Fruit fly (Drosophila melanogaster) whole organism, embryonic: Measurements from ENCODE around the gene nAChRalpha6.
A peak's percentile ranks its signal among the peaks of the same experiment; 100 is the strongest.

Experiments used
- CG11456 ChIP-seq: fragments of 200-800 bp; sonication (Bioruptor generic); IDR thresholded peaks from 3 replicates; pipeline ENCODE4 v1.3.6; 2022; ENCODE audit warnings: missing biosample characterization, missing genetic modification characterization
- CG11504 ChIP-seq: fragments of 200-800 bp; sonication (Bioruptor generic); optimal IDR thresholded peaks from 3 replicates; lab custom pipeline; 2019; ENCODE audit warnings: missing biosample characterization, mild to moderate bottlenecking, missing genetic modification characterization, moderate library complexity
- CG1233 ChIP-seq: fragments of 200-800 bp; sonication (Bioruptor generic); optimal IDR thresholded peaks from 4 replicates; lab custom pipeline; 2018; ENCODE audit warnings: missing biosample characterization, mild to moderate bottlenecking, missing genetic modification characterization
- CG13123 ChIP-seq: fragments of 200-800 bp; sonication (Bioruptor generic); optimal IDR thresholded peaks from 2 replicates; lab custom pipeline; 2016; ENCODE audit warnings: missing biosample characterization, missing genetic modification characterization
- CG14441 ChIP-seq: fragments of 200-800 bp; sonication (Bioruptor generic); IDR thresholded peaks from 2 replicates; pipeline ENCODE4 v1.3.6; 2022; ENCODE audit warnings: missing biosample characterization, missing genetic modification characterization
- CG15011 ChIP-seq: fragments of 200-800 bp; sonication (Bioruptor generic); optimal IDR thresholded peaks from 3 replicates; lab custom pipeline; 2018; ENCODE audit warnings: missing biosample characterization, mild to moderate bottlenecking, missing genetic modification characterization
- CG3281 ChIP-seq: fragments of 200-800 bp; sonication (Bioruptor generic); optimal IDR thresholded peaks from 3 replicates; lab custom pipeline; 2017; ENCODE audit warnings: missing biosample characterization, mild to moderate bottlenecking, missing genetic modification characterization
- CG7987 ChIP-seq: fragments of 200-800 bp; sonication (Bioruptor generic); optimal IDR thresholded peaks from 2 replicates; lab custom pipeline; 2018; ENCODE audit warnings: missing biosample characterization, mild to moderate bottlenecking, missing genetic modification characterization, moderate library complexity
- CG8359 ChIP-seq: fragments of 200-800 bp; sonication (Bioruptor generic); optimal IDR thresholded peaks from 2 replicates; lab custom pipeline; 2017; ENCODE audit warnings: missing biosample characterization, mild to moderate bottlenecking, missing genetic modification characterization, borderline replicate concordance
- CG8765 ChIP-seq: fragments of 200-800 bp; sonication (Bioruptor generic); IDR thresholded peaks from 2 replicates; pipeline ENCODE4 v1.3.6; 2022; ENCODE audit warnings: missing biosample characterization, missing genetic modification characterization
- CG8924 ChIP-seq: fragments of 200-800 bp; optimal IDR thresholded peaks from 3 replicates; lab custom pipeline; 2019; ENCODE audit warnings: missing biosample characterization, mild to moderate bottlenecking, missing genetic modification characterization, moderate library complexity
- CG9437 ChIP-seq: fragments of 200-800 bp; sonication (Bioruptor generic); optimal IDR thresholded peaks from 2 replicates; lab custom pipeline; 2018; ENCODE audit warnings: missing biosample characterization, mild to moderate bottlenecking, missing genetic modification characterization
- CrebB ChIP-seq: fragments of 200-800 bp; sonication (Bioruptor generic); optimal IDR thresholded peaks from 3 replicates; lab custom pipeline; 2018; ENCODE audit warnings: missing biosample characterization, mild to moderate bottlenecking, missing genetic modification characterization
- Ets65A ChIP-seq: fragments of 200-800 bp; sonication (Bioruptor generic); peaks from one replicate; lab custom pipeline; 2016; ENCODE audit warnings: missing biosample characterization, missing genetic modification characterization
- Fer1 ChIP-seq: fragments of 200-800 bp; sonication (Bioruptor generic); optimal IDR thresholded peaks from 2 replicates; lab custom pipeline; 2017; ENCODE audit warnings: missing biosample characterization, mild to moderate bottlenecking, missing genetic modification characterization
- H2.0 ChIP-seq: fragments of 200-800 bp; sonication (Bioruptor generic); IDR thresholded peaks from 2 replicates; pipeline ENCODE4 v1.3.6; 2022; ENCODE audit warnings: missing biosample characterization, missing genetic modification characterization
- Med ChIP-seq: fragments of 200-800 bp; sonication (Bioruptor generic); peaks from one replicate; lab custom pipeline; 2016; ENCODE audit warnings: missing biosample characterization, missing genetic modification characterization, mild to moderate bottlenecking, inconsistent platforms, moderate library complexity
- NFAT ChIP-seq: fragments of 200-800 bp; sonication (Bioruptor generic); IDR thresholded peaks from 2 replicates; pipeline ENCODE4 v1.3.6; 2022; ENCODE audit warnings: missing biosample characterization, missing genetic modification characterization
- Nf-YB ChIP-seq: fragments of 200-800 bp; sonication (Bioruptor generic); optimal IDR thresholded peaks from 3 replicates; lab custom pipeline; 2019; ENCODE audit warnings: missing biosample characterization, mild to moderate bottlenecking, missing genetic modification characterization, moderate library complexity
- NfI ChIP-seq: fragments of 200-800 bp; sonication (Bioruptor generic); optimal IDR thresholded peaks from 3 replicates; lab custom pipeline; 2018; ENCODE audit warnings: missing biosample characterization, mild to moderate bottlenecking, missing genetic modification characterization, moderate library complexity
- Xrp1 ChIP-seq: fragments of 200-800 bp; sonication (Bioruptor generic); IDR thresholded peaks from 2 replicates; pipeline ENCODE4 v1.3.6; 2022; ENCODE audit warnings: missing biosample characterization, missing genetic modification characterization
- abd-A ChIP-seq: fragments of 200-800 bp; sonication (Bioruptor generic); optimal IDR thresholded peaks from 3 replicates; lab custom pipeline; 2019; ENCODE audit warnings: missing biosample characterization, mild to moderate bottlenecking, missing genetic modification characterization, moderate library complexity
- ara ChIP-seq: fragments of 200-800 bp; sonication (Bioruptor generic); IDR thresholded peaks from 2 replicates; pipeline ENCODE4 v1.3.6; 2022; ENCODE audit warnings: missing biosample characterization, missing genetic modification characterization
- ase ChIP-seq: fragments of 200-800 bp; sonication (Bioruptor generic); IDR thresholded peaks from 3 replicates; pipeline ENCODE4 v1.3.6; 2022; ENCODE audit warnings: missing biosample characterization, missing genetic modification characterization
- ato ChIP-seq: fragments of 200-800 bp; sonication (Bioruptor generic); IDR thresholded peaks from 2 replicates; pipeline ENCODE4 v1.3.6; 2022; ENCODE audit warnings: missing biosample characterization, missing genetic modification characterization; ENCODE audit not compliant: partially characterized antibody
- bigmax ChIP-seq: fragments of 200-800 bp; sonication (Bioruptor generic); optimal IDR thresholded peaks from 2 replicates; lab custom pipeline; 2018; ENCODE audit warnings: missing biosample characterization, mild to moderate bottlenecking, missing genetic modification characterization
- cg ChIP-seq: fragments of 200-800 bp; sonication (Bioruptor generic); optimal IDR thresholded peaks from 3 replicates; lab custom pipeline; 2019; ENCODE audit warnings: missing biosample characterization, mild to moderate bottlenecking, missing genetic modification characterization, moderate library complexity
- crol ChIP-seq: fragments of 200-800 bp; sonication (Bioruptor generic); IDR thresholded peaks from 2 replicates; pipeline ENCODE4 v1.3.6; 2022; ENCODE audit warnings: missing biosample characterization, missing genetic modification characterization
- dm ChIP-seq: fragments of 200-800 bp; sonication (Bioruptor generic); optimal IDR thresholded peaks from 3 replicates; lab custom pipeline; 2016; ENCODE audit warnings: missing biosample characterization, missing genetic modification characterization
- fu2 ChIP-seq: fragments of 200-800 bp; sonication (Bioruptor generic); optimal IDR thresholded peaks from 2 replicates; lab custom pipeline; 2016; ENCODE audit warnings: missing biosample characterization, missing genetic modification characterization
- grau ChIP-seq: fragments of 200-800 bp; optimal IDR thresholded peaks from 3 replicates; lab custom pipeline; 2019; ENCODE audit warnings: missing biosample characterization, mild to moderate bottlenecking, missing genetic modification characterization, moderate library complexity
- hkb ChIP-seq, 2 experiments: fragments of 200-800 bp in 1 of 2; fragments of >200 bp in 1 of 2; sonication (Bioruptor generic) in 1 of 2; IDR thresholded peaks in 1 of 2; optimal IDR thresholded peaks in 1 of 2; 2 replicates each; pipeline versions ENCODE4 v1.3.6 to Lab custom; 2017 to 2022; ENCODE audit warnings: missing biosample characterization in 1 of 2, missing genetic modification characterization in 1 of 2
- kni ChIP-seq: fragments of 200-800 bp; sonication (Bioruptor generic); optimal IDR thresholded peaks from 3 replicates; lab custom pipeline; 2017; ENCODE audit warnings: mild to moderate bottlenecking, missing biosample characterization, missing genetic modification reagents, missing genetic modification characterization
- lab ChIP-seq: fragments of 200-800 bp; sonication (Bioruptor generic); optimal IDR thresholded peaks from 3 replicates; lab custom pipeline; 2017; ENCODE audit warnings: missing biosample characterization, missing genetic modification characterization, mild to moderate bottlenecking, moderate library complexity, missing genetic modification reagents
- lilli ChIP-seq: fragments of 200-800 bp; sonication (Bioruptor generic); optimal IDR thresholded peaks from 3 replicates; lab custom pipeline; 2016; ENCODE audit warnings: missing biosample characterization, missing genetic modification characterization
- nom ChIP-seq: fragments of 200-800 bp; sonication (Bioruptor generic); optimal IDR thresholded peaks from 2 replicates; lab custom pipeline; 2017; ENCODE audit warnings: missing biosample characterization, missing genetic modification characterization, mild to moderate bottlenecking, moderate library complexity, missing genetic modification reagents
- onecut ChIP-seq: fragments of 200-800 bp; sonication (Bioruptor generic); IDR thresholded peaks from 2 replicates; pipeline ENCODE4 v1.3.6; 2022; ENCODE audit warnings: missing biosample characterization, missing genetic modification characterization
- pita ChIP-seq: fragments of 200-800 bp; sonication (Bioruptor generic); optimal IDR thresholded peaks from 2 replicates; lab custom pipeline; 2017; ENCODE audit warnings: missing biosample characterization, mild to moderate bottlenecking, missing genetic modification characterization
- row ChIP-seq: fragments of 200-800 bp; sonication (Bioruptor generic); IDR thresholded peaks from 3 replicates; pipeline ENCODE4 v1.3.6; 2022; ENCODE audit warnings: missing biosample characterization, missing genetic modification characterization
- scrt ChIP-seq: fragments of 200-800 bp; sonication (Bioruptor generic); optimal IDR thresholded peaks from 2 replicates; lab custom pipeline; 2018; ENCODE audit warnings: missing biosample characterization, mild to moderate bottlenecking, missing genetic modification characterization, moderate library complexity
- shn ChIP-seq: fragments of 200-800 bp; sonication (Bioruptor generic); optimal IDR thresholded peaks from 3 replicates; lab custom pipeline; 2016; ENCODE audit warnings: missing biosample characterization, missing genetic modification characterization
- zfh2 ChIP-seq: fragments of 200-800 bp; sonication (Bioruptor generic); optimal IDR thresholded peaks from 2 replicates; lab custom pipeline; 2016; ENCODE audit warnings: missing biosample characterization, missing genetic modification characterization

nAChRalpha6 gene

DNA sequence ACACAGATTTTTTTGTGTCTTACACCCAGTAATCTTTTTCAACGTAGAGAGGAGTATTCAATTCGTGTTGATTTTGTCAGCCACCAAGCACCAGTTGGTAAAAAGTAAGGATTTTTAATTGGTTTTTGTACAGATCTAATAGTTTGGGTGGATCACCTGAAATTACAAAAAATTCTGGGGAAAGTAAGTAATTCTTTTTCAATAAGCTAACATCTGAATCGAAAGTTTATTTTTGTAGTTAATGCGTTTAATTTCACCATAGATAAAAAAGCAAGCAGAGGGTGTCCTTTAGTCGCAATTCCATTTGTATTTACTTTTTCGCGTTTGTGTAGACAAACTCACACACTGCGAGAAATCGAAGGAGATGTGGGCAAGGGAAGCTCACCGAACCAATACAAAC lies 131.2 kb downstream of the nAChRalpha6 start (continued):
- TF ChIP-seq Fer1 (GFP tag; lab: Kevin White, UChicago) (peak; percentile 38), CG8924 (tag; lab: Kevin White, UChicago) (no peak), row (GFP tag; lab: Robert Waterston, UW) (peak; percentile 60), lilli (peak; percentile 13), CG1233 (GFP tag; lab: Kevin White, UChicago) (no peak), CG11504 (tag; lab: Kevin White, UChicago) (peak; percentile 23), CrebB (tag; lab: Kevin White, UChicago) (no peak), kni (GFP tag; lab: Kevin White, UChicago) (no peak), ase (no peak), CG15011 (GFP tag; lab: Kevin White, UChicago) (no peak), dm (no peak), hkb (optimal IDR thresholded peaks at IDR 0.05; lab: Kevin White, UChicago) (no peak), hkb (GFP tag; IDR thresholded peaks at IDR 0.05; lab: Robert Waterston, UW) (no peak), CG8359 (GFP tag; lab: Kevin White, UChicago) (no peak), shn (GFP tag; lab: Kevin White, UChicago) (no peak), H2.0 (GFP tag; lab: Robert Waterston, UW) (no peak), zfh2 (no peak), lab (GFP tag; lab: Kevin White, UChicago) (peak; percentile 13), CG7987 (GFP tag; lab: Kevin White, UChicago) (no peak), CG11456 (no peak), CG13123 (GFP tag; lab: Kevin White, UChicago) (no peak), Xrp1 (no peak), Med (GFP tag; lab: Kevin White, UChicago) (peak; percentile 37), NFAT (GFP tag; lab: Robert Waterston, UW) (no peak), pita (no peak), NfI (no peak), CG14441 (GFP tag; lab: Robert Waterston, UW) (no peak), ato (GFP tag; lab: Robert Waterston, UW) (no peak), grau (peak; percentile 2), abd-A (no peak), bigmax (no peak)

DNA sequence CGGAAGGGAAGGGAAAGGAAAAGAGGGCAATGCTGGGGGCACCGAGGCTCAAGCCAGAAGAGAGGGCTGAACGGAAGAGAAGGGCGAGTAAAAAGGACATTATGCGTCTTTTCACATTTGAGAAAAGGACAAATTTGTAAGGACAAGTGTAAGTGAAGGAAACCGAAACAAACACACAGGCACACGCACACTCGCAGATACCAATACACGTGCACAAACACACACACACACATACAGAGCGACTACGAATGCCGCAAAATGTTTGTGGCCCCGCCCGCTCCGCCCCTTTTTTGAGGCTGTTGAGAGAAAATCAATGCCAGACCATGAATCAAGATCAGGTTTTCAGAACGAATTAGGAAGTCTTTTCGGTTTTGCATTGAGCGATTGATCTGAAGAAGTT lies 132.7 kb downstream of the nAChRalpha6 start:
- TF ChIP-seq abd-A = peak; percentile 34
- no peak for TF ChIP-seq row (GFP tag; lab: Robert Waterston, UW)
- TF ChIP-seq onecut = peak; percentile 13; the same call in 1 of the 2 replicates
- peak; percentile 9 for TF ChIP-seq cg (GFP tag; lab: Kevin White, UChicago)
- TF ChIP-seq CG8765 (GFP tag; lab: Robert Waterston, UW) = no peak
- no peak for TF ChIP-seq Nf-YB (GFP tag; lab: Kevin White, UChicago)
- no peak for TF ChIP-seq fu2
- TF ChIP-seq Ets65A = peak; percentile 51
- TF ChIP-seq ara (GFP tag; lab: Robert Waterston, UW) = no peak
- TF ChIP-seq scrt (GFP tag; lab: Kevin White, UChicago) = no peak
- no peak for TF ChIP-seq CG9437 (GFP tag; lab: Kevin White, UChicago)
- TF ChIP-seq nom (GFP tag; lab: Kevin White, UChicago) = no peak
- peak; percentile 67 for TF ChIP-seq crol (GFP tag; lab: Robert Waterston, UW)
- no peak for TF ChIP-seq CG3281 (GFP tag; lab: Kevin White, UChicago)
- TF ChIP-seq, all 482 proteins: peak for 5
